Fruit fly (Drosophila melanogaster): ENCODE results near the gene CG46318.

- TF ChIP-seq cic (GFP tag; optimal IDR thresholded peaks at IDR 0.05) (no peak), toe (GFP tag; optimal IDR thresholded peaks at IDR 0.05) (no peak), Mnt (GFP tag; optimal IDR thresholded peaks at IDR 0.05) (no peak), Clk (GFP tag; optimal IDR thresholded peaks at IDR 0.05) (no peak), ovo (GFP tag; optimal IDR thresholded peaks at IDR 0.05) (no peak), kay (GFP tag; ENCODE audit: borderline replicate concordance) (no peak), CG5204 (GFP tag; optimal IDR thresholded peaks at IDR 0.05) (no peak), cnc (optimal IDR thresholded peaks at IDR 0.05) (no peak), CG33017 (tag; optimal IDR thresholded peaks at IDR 0.05) (no peak), CG12768 (GFP tag; optimal IDR thresholded peaks at IDR 0.05) (no peak), Hr96 (GFP tag; optimal IDR thresholded peaks at IDR 0.05) (no peak), tj (GFP tag; optimal IDR thresholded peaks at IDR 0.05) (no peak), CG11617 (GFP tag; optimal IDR thresholded peaks at IDR 0.05) (no peak)
Observed at dm6 chr3R:18680332-18680731, at the start of gene CG46318, which contains the start of gene ChT.
